Worm (Caenorhabditis elegans) whole organism, L2 larva: ENCODE results near the gene H01M10.2.

Experiments used
- F13H6.1 ChIP-seq: sonication (generic microtip); optimal IDR thresholded peaks from 2 replicates; lab custom pipeline; 2016; ENCODE audit warnings: missing genetic modification characterization, missing compliant biosample characterization
- R02D3.7 ChIP-seq: fragments of 150-350 bp; optimal IDR thresholded peaks from 2 replicates; lab custom pipeline; 2014; ENCODE audit warnings: missing biosample characterization, missing genetic modification characterization
- ZK546.5 ChIP-seq: sonication (generic microtip); optimal IDR thresholded peaks from 2 replicates; lab custom pipeline; 2017; ENCODE audit warnings: missing biosample characterization, missing genetic modification characterization
- alr-1 ChIP-seq: fragments of 150-350 bp; optimal IDR thresholded peaks from 2 replicates; lab custom pipeline; 2014; ENCODE audit warnings: missing biosample characterization, missing genetic modification characterization
- ama-1 ChIP-seq: fragments of 150-350 bp; optimal IDR thresholded peaks from 2 replicates; lab custom pipeline; 2018; ENCODE audit warnings: inconsistent platforms
- crh-2 ChIP-seq: sonication (generic microtip); optimal IDR thresholded peaks from 2 replicates; lab custom pipeline; 2017; ENCODE audit warnings: missing biosample characterization, missing genetic modification characterization
- dmd-4 ChIP-seq: sonication (generic microtip); optimal IDR thresholded peaks from 2 replicates; lab custom pipeline; 2017; ENCODE audit warnings: missing biosample characterization, missing genetic modification characterization
- elt-1 ChIP-seq: fragments of 150-350 bp; optimal IDR thresholded peaks from 2 replicates; lab custom pipeline; 2014; ENCODE audit warnings: missing biosample characterization, missing genetic modification characterization
- fos-1 ChIP-seq: fragments of 150-350 bp; optimal IDR thresholded peaks from 2 replicates; lab custom pipeline; 2014; ENCODE audit warnings: missing biosample characterization, missing genetic modification characterization
- gmeb-1 ChIP-seq: fragments of 150-350 bp; optimal IDR thresholded peaks from 2 replicates; lab custom pipeline; 2014; ENCODE audit warnings: missing biosample characterization, missing genetic modification characterization
- lin-11 ChIP-seq: fragments of 150-350 bp; sonication (generic microtip); optimal IDR thresholded peaks from 2 replicates; lab custom pipeline; 2014; ENCODE audit warnings: missing biosample characterization, missing genetic modification characterization, inconsistent platforms, mixed read lengths
- lin-13 ChIP-seq: fragments of 150-350 bp; optimal IDR thresholded peaks from 2 replicates; lab custom pipeline; 2014; ENCODE audit warnings: missing biosample characterization, missing genetic modification reagents, missing genetic modification characterization
- lin-39 ChIP-seq: fragments of 150-350 bp; optimal IDR thresholded peaks from 2 replicates; lab custom pipeline; 2014; ENCODE audit warnings: missing biosample characterization, missing genetic modification reagents, missing genetic modification characterization
- lsy-2 ChIP-seq, 2 experiments: fragments of 150-350 bp in 1 of 2; sonication (generic microtip) in 1 of 2; optimal IDR thresholded peaks; 2 replicates each; lab custom pipeline; 2014 to 2017; ENCODE audit warnings: missing biosample characterization in 2 of 2, missing genetic modification characterization in 2 of 2
- mdl-1 ChIP-seq, 2 experiments: fragments of 150-350 bp in 1 of 2; sonication (generic microtip) in 1 of 2; optimal IDR thresholded peaks; 2 replicates each; lab custom pipeline; 2017; ENCODE audit warnings: missing biosample characterization in 2 of 2, missing genetic modification characterization in 2 of 2
- nhr-11 ChIP-seq: fragments of 150-350 bp; optimal IDR thresholded peaks from 2 replicates; lab custom pipeline; 2014; ENCODE audit warnings: missing biosample characterization, missing genetic modification characterization
- nhr-12 ChIP-seq: fragments of 150-350 bp; optimal IDR thresholded peaks from 2 replicates; lab custom pipeline; 2014; ENCODE audit warnings: missing biosample characterization, missing genetic modification characterization
- nhr-129 ChIP-seq: fragments of 150-350 bp; optimal IDR thresholded peaks from 2 replicates; lab custom pipeline; 2014; ENCODE audit warnings: missing biosample characterization, missing genetic modification characterization
- nhr-21 ChIP-seq: fragments of 150-350 bp; optimal IDR thresholded peaks from 2 replicates; lab custom pipeline; 2014; ENCODE audit warnings: missing biosample characterization, missing genetic modification characterization
- nhr-23 ChIP-seq: fragments of 150-350 bp; optimal IDR thresholded peaks from 2 replicates; lab custom pipeline; 2014; ENCODE audit warnings: missing biosample characterization, missing genetic modification reagents, missing genetic modification characterization
- nhr-237 ChIP-seq: fragments of 150-350 bp; optimal IDR thresholded peaks from 2 replicates; lab custom pipeline; 2014; ENCODE audit warnings: missing biosample characterization, missing genetic modification characterization
- nhr-25 ChIP-seq: fragments of 150-350 bp; sonication (generic microtip); optimal IDR thresholded peaks from 3 replicates; lab custom pipeline; 2014; ENCODE audit warnings: missing biosample characterization, missing genetic modification characterization
- nhr-6 ChIP-seq: fragments of 150-350 bp; optimal IDR thresholded peaks from 2 replicates; lab custom pipeline; 2014; ENCODE audit warnings: missing biosample characterization, missing genetic modification characterization
- nhr-77 ChIP-seq: fragments of 150-350 bp; optimal IDR thresholded peaks from 2 replicates; lab custom pipeline; 2014; ENCODE audit warnings: missing biosample characterization, missing genetic modification characterization
- peb-1 ChIP-seq: fragments of 150-350 bp; optimal IDR thresholded peaks from 2 replicates; lab custom pipeline; 2014; ENCODE audit warnings: missing biosample characterization, missing genetic modification characterization
- sem-4 ChIP-seq: fragments of 150-350 bp; optimal IDR thresholded peaks from 2 replicates; lab custom pipeline; 2014; ENCODE audit warnings: missing biosample characterization, missing genetic modification reagents, missing genetic modification characterization
- skn-1 ChIP-seq: sonication (generic microtip); optimal IDR thresholded peaks from 2 replicates; lab custom pipeline; 2017; ENCODE audit warnings: missing biosample characterization, missing genetic modification characterization
- sma-9 ChIP-seq, 2 experiments: fragments of 150-350 bp in 1 of 2; sonication (generic microtip) in 1 of 2; optimal IDR thresholded peaks; 2 replicates each; lab custom pipeline; 2014 to 2016; ENCODE audit warnings: missing genetic modification characterization in 2 of 2, mild to moderate bottlenecking in 1 of 2, missing biosample characterization in 1 of 2, missing compliant biosample characterization in 1 of 2, missing genetic modification reagents in 1 of 2, moderate library complexity in 1 of 2
- unc-39 ChIP-seq: fragments of 150-350 bp; optimal IDR thresholded peaks from 2 replicates; lab custom pipeline; 2014; ENCODE audit warnings: missing biosample characterization, missing genetic modification characterization
- unc-55 ChIP-seq: fragments of 150-350 bp; sonication (generic microtip); optimal IDR thresholded peaks from 3 replicates; lab custom pipeline; 2014; ENCODE audit warnings: missing biosample characterization, missing genetic modification reagents, missing genetic modification characterization
- zag-1 ChIP-seq: fragments of 150-350 bp; optimal IDR thresholded peaks from 2 replicates; lab custom pipeline; 2014; ENCODE audit warnings: missing biosample characterization, missing genetic modification characterization
- ztf-1 ChIP-seq: fragments of 200-800 bp; sonication (Bioruptor generic); conservative IDR thresholded peaks from 2 replicates; pipeline ENCODE4 v1.3.6; 2022; ENCODE audit warnings: missing genetic modification characterization, missing compliant biosample characterization
- ztf-11 ChIP-seq: sonication (generic microtip); optimal IDR thresholded peaks from 2 replicates; lab custom pipeline; 2017; ENCODE audit warnings: missing biosample characterization, missing genetic modification characterization

Gene H01M10.2

ce11 chrX:2569040-2569439, 16.5 kb downstream of the H01M10.2 start:
- no peak for TF ChIP-seq unc-39
- no peak for TF ChIP-seq nhr-23
- TF ChIP-seq ztf-11 (tag; lab: Kevin White, UChicago) = no peak
- no peak for TF ChIP-seq elt-1 (tag; lab: Kevin White, UChicago)
- TF ChIP-seq crh-2 (tag; lab: Kevin White, UChicago) = peak; percentile 40
- TF ChIP-seq sem-4 (tag; lab: Kevin White, UChicago) = no peak
- TF ChIP-seq skn-1 (tag; lab: Kevin White, UChicago) = no peak
- peak; percentile 26 for TF ChIP-seq gmeb-1 (tag; lab: Kevin White, UChicago)
- TF ChIP-seq F13H6.1 (tag; lab: Kevin White, UChicago) = peak; percentile 46
- no peak for TF ChIP-seq nhr-11 (tag; lab: Kevin White, UChicago)
- no peak for TF ChIP-seq zag-1 (tag; lab: Kevin White, UChicago)
- peak; percentile 57 for TF ChIP-seq nhr-129 (tag; lab: Kevin White, UChicago)
- no peak for TF ChIP-seq lin-13
- TF ChIP-seq sma-9 (GFP tag; optimal IDR thresholded peaks at IDR 0.05; lab: Kevin White, UChicago) = peak; percentile 60
- no peak for TF ChIP-seq sma-9 (tag; optimal IDR thresholded peaks at IDR 0.05; lab: Kevin White, UChicago)
- peak; percentile 99 for TF ChIP-seq fos-1 (tag; lab: Kevin White, UChicago)
- TF ChIP-seq R02D3.7 (tag; lab: Kevin White, UChicago) = no peak
- TF ChIP-seq peb-1 (tag; lab: Kevin White, UChicago) = no peak
- no peak for TF ChIP-seq nhr-12 (tag; lab: Kevin White, UChicago)

- TF ChIP-seq nhr-23 (no peak), sma-9 (GFP tag; optimal IDR thresholded peaks at IDR 0.05; lab: Kevin White, UChicago) (peak; percentile 28), sma-9 (tag; optimal IDR thresholded peaks at IDR 0.05; lab: Kevin White, UChicago) (no peak)
- TF ChIP-seq, all 48 proteins: peak for 1
These were observed 17.8 kb downstream of the H01M10.2 start for ce11 chrX:2567761-2568160.

- TF ChIP-seq ZK546.5 (tag; lab: Kevin White, UChicago) (no peak), lin-39 (tag; lab: Kevin White, UChicago) (no peak), lsy-2 (tag; optimal IDR thresholded peaks at IDR 0.05; lab: Kevin White, UChicago) (no peak), fos-1 (tag; lab: Kevin White, UChicago) (peak; percentile 77), crh-2 (tag; lab: Kevin White, UChicago) (no peak), sem-4 (tag; lab: Kevin White, UChicago) (no peak)
These were observed 20.2 kb downstream of the H01M10.2 start, which contains the start of gene F52H2.15 for ce11 chrX:2565308-2565773. Gene F52H2.15 (plus strand): TSS chrX:2565358.

DNA sequence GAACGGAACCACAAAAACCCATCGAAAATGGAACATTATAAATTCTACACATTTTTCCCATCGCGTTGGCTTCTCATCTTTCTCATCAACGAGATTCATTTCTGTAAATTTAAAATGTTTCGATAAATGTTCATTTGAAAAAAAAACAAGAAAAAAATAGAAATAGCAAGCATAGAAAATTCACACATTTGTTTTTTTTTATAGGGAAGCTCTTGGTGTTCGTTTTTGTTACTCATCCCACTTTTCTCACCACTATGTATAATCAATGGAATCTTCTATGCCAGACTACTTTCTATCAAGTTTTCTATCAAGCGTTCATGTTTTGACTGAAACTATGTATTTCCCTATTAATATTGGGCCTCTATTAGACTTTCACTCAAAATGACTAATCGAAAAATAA, 21.5 kb downstream of the H01M10.2 start, which contains the start of gene dhcr-24:
TSS of gene dhcr-24 (minus strand) at position 101 of the 400 bp plus-strand sequence.
- TF ChIP-seq ama-1 (lab: Kevin White, UChicago) (no peak), nhr-237 (tag; lab: Kevin White, UChicago) (no peak), ztf-1 (GFP tag; lab: Robert Waterston, UW) (no peak), nhr-6 (tag; lab: Kevin White, UChicago) (no peak), R02D3.7 (tag; lab: Kevin White, UChicago) (no peak), F13H6.1 (tag; lab: Kevin White, UChicago) (no peak), dmd-4 (no peak), sem-4 (tag; lab: Kevin White, UChicago) (no peak), nhr-25 (tag; lab: Kevin White, UChicago) (no peak), alr-1 (tag; lab: Kevin White, UChicago) (no peak), nhr-23 (no peak), fos-1 (tag; lab: Kevin White, UChicago) (no peak)

DNA sequence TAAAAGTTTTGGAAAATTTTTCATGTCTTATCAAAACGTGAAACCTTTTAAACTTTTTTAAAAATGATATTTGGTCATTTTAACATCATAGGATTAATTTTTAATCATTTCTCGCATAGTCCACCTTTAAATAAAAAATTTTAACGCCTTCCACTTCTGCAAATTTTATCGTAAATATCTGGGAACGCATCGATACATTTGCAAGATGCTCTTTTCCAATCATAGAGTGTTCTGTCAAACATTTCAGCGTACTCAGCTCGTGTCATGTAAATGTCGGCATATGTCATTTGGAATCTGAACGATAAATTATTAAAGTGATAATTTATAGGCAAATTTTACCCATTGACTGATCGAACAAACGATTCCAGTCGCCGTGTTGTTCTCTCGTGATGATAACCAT, 25.6 kb downstream of the H01M10.2 start, which contains the start of gene F52H2.5:
TSS of gene F52H2.5 (minus strand) at position 101 of the 400 bp plus-strand sequence.
- TF ChIP-seq lin-11 (tag; lab: Kevin White, UChicago) (no peak), mdl-1 (tag; optimal IDR thresholded peaks at IDR 0.05; lab: Kevin White, UChicago) (no peak), F13H6.1 (tag; lab: Kevin White, UChicago) (no peak), nhr-25 (tag; lab: Kevin White, UChicago) (no peak), lsy-2 (tag; optimal IDR thresholded peaks at IDR 0.05; lab: Kevin White, UChicago) (no peak), alr-1 (tag; lab: Kevin White, UChicago) (no peak), sma-9 (GFP tag; optimal IDR thresholded peaks at IDR 0.05; lab: Kevin White, UChicago) (no peak), sma-9 (tag; optimal IDR thresholded peaks at IDR 0.05; lab: Kevin White, UChicago) (no peak), nhr-21 (tag; lab: Kevin White, UChicago) (no peak), nhr-77 (tag; lab: Kevin White, UChicago) (no peak), crh-2 (tag; lab: Kevin White, UChicago) (no peak), unc-55 (GFP tag; lab: Kevin White, UChicago) (no peak), nhr-23 (no peak), unc-39 (no peak), elt-1 (tag; lab: Kevin White, UChicago) (no peak)
